Worm (Caenorhabditis elegans) whole organism, L3 larva: ENCODE measurements around the gene frpr-1.

Experiments
- R02D3.7 ChIP-seq: fragments of 150-350 bp; optimal IDR thresholded peaks from 2 replicates; lab custom pipeline; 2014; ENCODE audit warnings: missing biosample characterization, missing genetic modification characterization
- aly-2 ChIP-seq: fragments of 150-350 bp; optimal IDR thresholded peaks from 2 replicates; lab custom pipeline; 2014; ENCODE audit warnings: missing biosample characterization, missing genetic modification characterization
- ama-1 ChIP-seq: fragments of 150-350 bp; optimal IDR thresholded peaks from 2 replicates; lab custom pipeline; 2018
- elt-2 ChIP-seq: sonication (generic microtip); optimal IDR thresholded peaks from 2 replicates; lab custom pipeline; 2016; ENCODE audit warnings: missing genetic modification reagents, mild to moderate bottlenecking, missing genetic modification characterization, missing compliant biosample characterization
- elt-3 ChIP-seq, 3 experiments: fragments of 150-350 bp in 1 of 3; sonication (generic microtip) in 2 of 3; optimal IDR thresholded peaks; 2 replicates in 2 of 3; 4 replicates in 1 of 3; lab custom pipeline; 2014 to 2017; ENCODE audit warnings: missing biosample characterization in 3 of 3, missing genetic modification characterization in 3 of 3
- hmg-11 ChIP-seq: sonication (generic microtip); optimal IDR thresholded peaks from 2 replicates; lab custom pipeline; 2016; ENCODE audit warnings: missing genetic modification characterization, missing compliant biosample characterization
- mdl-1 ChIP-seq: fragments of 150-350 bp; optimal IDR thresholded peaks from 2 replicates; lab custom pipeline; 2014; ENCODE audit warnings: missing biosample characterization, missing genetic modification characterization
- nhr-28 ChIP-seq: fragments of 150-350 bp; optimal IDR thresholded peaks from 2 replicates; lab custom pipeline; 2014; ENCODE audit warnings: missing biosample characterization, missing genetic modification characterization
- pqm-1 ChIP-seq: fragments of 150-350 bp; optimal IDR thresholded peaks from 2 replicates; lab custom pipeline; 2017; ENCODE audit warnings: missing biosample characterization, missing genetic modification characterization, inconsistent platforms
- unc-39 ChIP-seq: sonication (generic microtip); optimal IDR thresholded peaks from 4 replicates; lab custom pipeline; 2017; ENCODE audit warnings: missing biosample characterization, missing genetic modification characterization
- ztf-11 ChIP-seq: fragments of 150-350 bp; optimal IDR thresholded peaks from 2 replicates; lab custom pipeline; 2014; ENCODE audit warnings: missing biosample characterization, missing genetic modification characterization

ce11 chrX:8136276-8136891 is 6.9 kb upstream of the frpr-1 start, which contains the start of gene C02B8.6:
- no peak for TF ChIP-seq aly-2
- peak; percentile 53 for TF ChIP-seq hmg-11
- no peak for TF ChIP-seq unc-39 (tag; lab: Kevin White, UChicago)
- TF ChIP-seq mdl-1 (tag; lab: Kevin White, UChicago): no peak
- peak; percentile 64 for TF ChIP-seq pqm-1 (tag; lab: Kevin White, UChicago)
- no peak for TF ChIP-seq nhr-28
- TF ChIP-seq elt-2: peak; percentile 70
- no peak for TF ChIP-seq ztf-11 (tag; lab: Kevin White, UChicago)
- TF ChIP-seq R02D3.7 (tag; lab: Kevin White, UChicago): no peak
- no peak for TF ChIP-seq ama-1 (lab: Kevin White, UChicago)
- TF ChIP-seq elt-3 (tag; optimal IDR thresholded peaks at IDR 0.05; lab: Kevin White, UChicago): no peak
